Worm (Caenorhabditis elegans) whole organism, L4/young adult: ENCODE measurements around the gene hlh-15.

Experiments
- W03F9.2 ChIP-seq: fragments of 150-350 bp; optimal IDR thresholded peaks from 2 replicates; lab custom pipeline; 2014; ENCODE audit warnings: missing biosample characterization, missing genetic modification characterization
- dao-5 ChIP-seq: sonication (generic microtip); optimal IDR thresholded peaks from 2 replicates; lab custom pipeline; 2016; ENCODE audit warnings: missing genotype, missing genetic modification characterization, moderate library complexity, missing compliant biosample characterization
- him-1 ChIP-seq: sonication (generic microtip); optimal IDR thresholded peaks from 2 replicates; lab custom pipeline; 2016; ENCODE audit warnings: missing genotype, missing genetic modification reagents, missing genetic modification characterization, missing compliant biosample characterization

DNA sequence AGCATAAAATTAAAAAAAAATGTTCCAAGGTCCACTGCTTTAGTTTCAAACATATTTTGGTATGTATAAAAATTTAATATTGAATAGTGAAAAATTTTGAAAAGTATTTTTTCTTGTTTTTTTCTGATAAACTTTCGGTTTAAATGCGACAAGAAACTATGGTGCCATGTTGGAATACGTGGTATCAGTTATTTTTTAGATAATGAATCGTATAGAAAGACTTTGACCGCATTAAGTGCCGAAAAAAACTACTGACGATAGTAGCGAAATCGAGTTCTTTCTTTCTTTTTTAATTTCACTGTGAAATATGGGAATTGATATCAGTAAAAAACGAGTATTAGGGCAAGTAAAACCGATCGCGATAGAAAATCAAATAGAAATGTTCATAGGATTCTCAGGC, 47.3 kb downstream of the hlh-15 start, which contains the start of gene T24D8.6:
- TF ChIP-seq W03F9.2 (tag; lab: Kevin White, UChicago) (no peak), dao-5 (tag; lab: Kevin White, UChicago) (no peak), him-1 (tag; lab: Kevin White, UChicago) (no peak)
